Fruit fly (Drosophila melanogaster): Measurements from ENCODE around the gene CG10195.

Gene CG10195

DNA sequence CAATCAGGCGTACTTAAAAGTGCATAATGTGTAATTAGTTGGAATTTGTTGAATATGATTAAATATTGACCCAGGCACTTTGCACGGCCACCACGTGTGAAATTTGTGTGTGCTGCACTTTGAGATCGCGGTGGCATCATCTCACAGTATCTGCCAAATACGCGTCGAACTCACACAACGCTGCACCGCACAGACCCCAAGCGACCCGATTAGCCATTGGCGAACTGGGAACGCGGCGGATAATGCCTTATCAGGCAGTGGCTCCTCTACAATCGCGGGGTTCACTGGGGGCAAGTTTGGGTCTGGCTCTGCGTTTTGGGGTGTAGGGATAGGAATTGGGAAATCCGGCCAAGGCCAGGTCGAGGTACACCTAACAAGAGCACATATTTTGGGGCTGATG is 29.3 kb downstream of the CG10195 start:
- no peak for TF ChIP-seq CG8478 (optimal IDR thresholded peaks at IDR 0.05)
- no peak for TF ChIP-seq CTCF (optimal IDR thresholded peaks at IDR 0.05)

DNA sequence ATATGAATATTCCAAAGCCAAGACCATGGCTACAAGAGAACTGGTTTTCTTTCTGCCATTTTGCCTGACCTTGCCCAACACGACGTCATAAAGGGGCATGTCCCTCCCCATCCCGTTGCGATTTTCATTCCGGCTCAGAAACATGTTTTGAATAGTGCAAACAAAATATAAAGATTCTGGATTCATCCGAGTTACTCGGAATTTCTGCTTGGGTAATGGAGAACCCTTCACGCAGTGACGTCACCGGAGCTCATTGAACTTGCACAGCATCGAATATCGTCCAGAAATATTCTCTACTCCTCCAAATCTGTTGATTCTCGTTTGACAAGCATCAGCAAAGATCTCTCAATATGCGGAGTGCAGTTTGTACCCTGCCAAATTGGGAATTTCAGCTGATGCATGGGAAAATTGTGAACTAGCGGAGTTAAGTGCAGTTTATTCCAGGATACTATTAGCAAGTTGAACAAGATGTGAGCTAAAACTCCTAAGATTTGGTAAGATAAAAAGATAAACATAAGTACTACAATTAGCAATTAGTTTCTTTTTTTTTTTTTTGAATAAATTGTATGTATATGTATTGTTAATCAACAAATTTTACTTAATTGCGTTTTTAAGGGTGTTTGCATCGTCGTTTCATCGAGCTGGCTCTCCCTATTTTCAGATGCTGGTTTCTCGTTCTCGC is 30.3 kb downstream of the CG10195 start, which contains the start of gene CG10026:
Gene CG10026, plus strand, starts transcription at position 187 of the 682 bp plus-strand sequence.
- TF ChIP-seq CTCF (optimal IDR thresholded peaks at IDR 0.05): no peak
- TF ChIP-seq CG8478 (optimal IDR thresholded peaks at IDR 0.05): no peak

DNA sequence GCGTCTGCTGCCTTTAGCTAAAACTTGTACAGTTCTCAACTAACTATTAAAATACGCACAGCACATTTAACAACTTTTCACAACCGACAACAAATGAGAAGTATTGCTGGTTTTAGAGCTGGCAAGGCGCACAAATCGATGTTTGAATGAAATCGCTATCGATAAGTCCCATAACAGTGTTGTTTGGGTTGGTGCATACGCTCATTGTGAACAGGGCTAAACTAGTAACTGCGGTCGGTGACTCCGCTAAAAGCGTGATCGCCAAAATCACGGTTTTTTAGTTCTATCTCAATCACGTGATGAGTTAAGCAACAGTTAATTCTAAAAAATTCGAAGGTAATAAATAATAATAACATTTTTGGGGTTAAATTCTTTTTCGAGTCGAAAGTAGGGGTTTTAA is 31.1 kb downstream of the CG10195 start, which contains the start of gene Top2:
Gene Top2, minus strand, starts transcription at position 110 of the 400 bp plus-strand sequence.
- no peak for TF ChIP-seq CG8478 (optimal IDR thresholded peaks at IDR 0.05)
- peak; percentile 72 to 74 for TF ChIP-seq CTCF (optimal IDR thresholded peaks at IDR 0.05)

DNA sequence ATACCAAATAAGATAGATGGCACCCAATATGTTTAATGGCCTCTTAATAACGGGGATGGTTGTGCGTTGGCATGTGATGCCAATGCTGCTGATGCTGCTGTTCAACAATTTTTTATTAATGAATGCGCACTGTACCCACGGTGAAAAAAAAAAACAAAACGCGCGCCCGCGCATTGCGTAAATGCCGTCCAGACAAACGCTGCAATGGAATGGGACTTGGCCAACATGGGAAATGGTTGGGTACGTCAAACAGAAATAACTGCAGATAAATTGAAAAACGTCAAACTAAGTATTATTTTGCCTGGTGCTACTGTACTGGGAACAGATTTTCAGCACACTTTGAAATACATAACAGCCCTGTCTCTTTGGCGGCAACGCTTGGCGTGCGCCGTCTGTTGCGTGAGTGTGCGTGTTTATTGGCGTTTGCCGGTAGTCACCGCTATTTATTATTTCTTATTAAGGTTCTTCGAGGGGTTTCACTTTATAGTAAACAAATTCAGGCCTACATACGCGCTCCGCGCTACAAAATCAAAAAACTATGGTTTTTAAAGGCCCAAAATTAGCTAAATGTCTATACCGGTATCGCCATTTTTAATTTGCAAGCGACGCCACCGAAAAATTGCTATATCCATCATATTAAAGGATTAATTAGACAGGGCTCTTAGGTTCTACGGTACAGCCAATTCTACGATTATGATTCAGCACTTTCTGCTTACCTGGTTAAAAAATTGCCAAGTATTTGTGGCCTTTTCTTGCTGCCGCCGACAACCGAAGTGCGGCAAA is 31.8 kb downstream of the CG10195 start:
- no peak for TF ChIP-seq CTCF (optimal IDR thresholded peaks at IDR 0.05)
- TF ChIP-seq CG8478 (optimal IDR thresholded peaks at IDR 0.05): no peak

DNA sequence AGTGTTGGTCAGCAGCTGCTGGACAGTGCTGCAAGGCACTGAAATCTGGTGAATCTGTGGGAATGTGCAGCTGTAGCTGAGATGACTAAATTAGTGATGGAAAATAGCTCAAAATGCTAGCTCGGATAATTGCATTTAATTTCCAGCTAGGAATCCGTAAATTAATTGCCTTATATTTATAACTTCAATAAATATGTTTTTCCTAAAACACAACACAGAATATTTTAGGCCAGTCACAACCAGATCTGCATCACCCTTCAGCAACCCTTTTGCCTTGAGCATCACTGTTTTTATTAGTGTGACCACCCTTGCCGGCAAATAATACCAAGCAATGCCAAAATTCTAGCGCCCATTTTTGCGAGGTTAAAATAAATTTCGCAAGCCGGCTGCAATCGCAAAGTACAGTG is 39.8 kb downstream of the CG10195 start, which contains the start of gene Hs2st:
Gene Hs2st, minus strand, starts transcription at position 17 of the 407 bp plus-strand sequence.
- TF ChIP-seq CTCF (optimal IDR thresholded peaks at IDR 0.05) (no peak), CG8478 (optimal IDR thresholded peaks at IDR 0.05) (no peak)

DNA sequence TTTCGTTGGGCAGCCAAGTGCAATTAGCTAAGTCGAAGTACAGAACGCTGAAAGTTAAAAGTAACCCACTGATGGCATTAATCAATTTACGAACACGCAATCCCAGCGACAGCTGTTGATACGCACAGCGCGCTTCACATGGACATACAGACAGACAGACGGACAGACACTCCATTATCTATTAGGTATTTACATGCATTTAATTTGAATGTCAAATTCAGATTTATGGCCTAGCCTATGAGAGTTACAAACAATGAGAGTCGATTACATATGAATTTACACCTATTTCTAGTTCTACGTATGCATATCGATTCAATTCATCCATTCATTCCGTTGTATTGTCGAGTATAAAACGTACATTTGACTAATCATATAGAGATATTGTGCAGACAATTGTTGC is 41.9 kb downstream of the CG10195 start, which contains the start of gene CG10237:
Gene CG10237, minus strand, starts transcription at position 101 of the 400 bp plus-strand sequence.
- TF ChIP-seq CTCF (optimal IDR thresholded peaks at IDR 0.05) (no peak), CG8478 (optimal IDR thresholded peaks at IDR 0.05) (no peak)

DNA sequence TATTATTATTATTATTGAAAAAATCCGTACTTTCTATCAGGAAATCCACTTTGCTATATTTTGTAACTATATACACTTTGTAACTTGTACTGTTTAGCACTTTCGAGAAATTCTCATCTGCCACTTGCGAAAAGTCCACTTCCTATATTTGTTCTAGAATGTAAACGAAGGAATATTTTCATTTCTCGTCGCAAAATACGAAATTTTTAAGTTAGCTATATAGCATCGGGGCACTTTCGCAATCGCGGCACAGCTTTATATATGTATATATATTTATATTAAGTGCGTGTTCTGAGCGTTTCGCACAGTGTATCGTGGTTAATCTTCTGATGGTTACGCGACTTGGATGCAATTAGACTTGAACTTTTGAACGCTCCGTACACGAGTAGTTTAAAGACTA is 42.7 kb downstream of the CG10195 start, which contains the start of gene RanGAP:
Gene RanGAP, plus strand, starts transcription at position 169 of the 400 bp plus-strand sequence.
- no peak for TF ChIP-seq CTCF (optimal IDR thresholded peaks at IDR 0.05)

DNA sequence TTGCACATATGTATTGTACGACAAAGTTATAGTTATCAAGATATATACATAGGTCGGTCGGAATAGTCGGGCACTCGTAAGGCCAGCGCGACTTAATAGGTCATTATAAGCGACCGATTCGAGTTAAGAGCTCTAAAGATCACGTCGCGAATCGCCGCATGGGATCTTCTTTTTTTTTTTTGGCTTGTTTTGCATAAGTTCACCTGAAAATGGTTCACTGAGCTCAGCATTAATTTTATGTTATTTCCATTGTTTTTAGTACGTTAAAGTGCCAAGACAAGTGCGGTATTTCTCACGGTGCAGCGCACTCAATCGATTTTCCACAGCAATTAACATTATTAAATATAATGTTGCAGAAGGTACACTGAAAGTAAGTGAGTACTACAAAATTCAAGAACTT is 43.2 kb downstream of the CG10195 start:
- TF ChIP-seq CTCF (optimal IDR thresholded peaks at IDR 0.05): no peak
- TF ChIP-seq CG8478 (optimal IDR thresholded peaks at IDR 0.05): no peak

DNA sequence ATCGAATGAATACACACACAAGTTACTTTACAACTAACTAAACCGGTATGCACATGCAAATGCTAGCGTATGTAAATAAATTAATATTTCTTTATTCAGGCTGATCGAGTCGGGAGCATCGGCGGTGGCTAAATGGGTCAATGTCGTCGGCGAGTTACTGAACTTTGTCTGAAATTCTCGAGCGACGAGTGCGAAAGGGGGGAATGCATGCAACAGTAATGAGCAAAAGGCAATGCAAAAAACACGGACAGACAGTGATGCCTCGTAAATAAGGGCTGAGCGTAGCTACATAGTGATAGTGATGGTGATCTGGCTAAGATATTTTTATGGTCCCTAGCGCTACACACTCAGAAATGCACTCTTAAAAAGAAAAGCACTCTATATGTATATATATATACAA is 43.8 kb downstream of the CG10195 start:
- TF ChIP-seq CG8478 (optimal IDR thresholded peaks at IDR 0.05): no peak
- TF ChIP-seq CTCF (optimal IDR thresholded peaks at IDR 0.05): no peak

DNA sequence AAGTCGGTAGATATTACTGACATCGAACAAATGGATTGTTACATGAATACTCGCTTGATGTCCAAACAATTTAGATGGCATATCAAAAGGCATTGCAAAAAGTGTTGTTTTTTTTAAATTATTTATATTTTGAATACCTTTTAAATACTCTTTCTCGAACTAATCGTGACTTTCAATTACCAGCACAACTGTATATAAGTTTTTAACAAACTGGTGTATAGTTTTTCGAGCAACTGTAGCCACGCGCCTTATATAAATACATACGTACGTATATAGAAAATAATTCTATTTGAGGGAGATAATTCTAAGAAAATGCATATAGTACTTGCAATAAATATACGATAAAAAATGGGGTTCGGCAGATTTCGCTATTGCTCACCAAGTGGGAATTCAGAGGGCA is 44.2 kb downstream of the CG10195 start:
- no peak for TF ChIP-seq CG8478 (optimal IDR thresholded peaks at IDR 0.05)
- no peak for TF ChIP-seq CTCF (optimal IDR thresholded peaks at IDR 0.05)

DNA sequence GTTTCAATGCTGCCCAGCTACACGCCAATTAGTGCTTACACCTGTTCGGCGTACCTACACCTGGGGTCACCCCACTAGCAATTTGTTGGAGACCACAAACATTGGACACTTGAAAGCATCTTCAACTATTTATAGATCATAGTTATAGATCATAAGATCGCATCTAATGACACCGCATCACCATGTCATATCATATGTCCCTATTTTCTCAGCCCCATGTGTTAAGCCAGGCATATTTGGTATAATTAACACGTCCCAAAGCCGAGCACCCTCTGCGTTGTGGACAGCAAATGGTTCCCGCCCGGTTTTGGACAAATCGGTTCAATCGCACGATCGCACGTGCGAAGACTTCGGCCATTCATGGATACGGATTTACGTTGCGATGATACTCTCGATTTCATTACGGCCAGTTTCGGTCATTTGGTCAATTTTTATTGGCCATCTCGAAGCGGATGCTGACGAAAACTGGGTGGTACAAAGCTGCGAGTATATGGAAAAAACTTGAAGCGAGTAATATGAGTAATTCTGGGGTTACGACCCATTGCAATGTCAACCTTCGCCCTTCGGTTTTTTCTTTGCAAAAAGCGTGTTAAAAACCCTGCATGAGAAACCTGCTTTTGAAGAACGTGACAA is 44.8 kb downstream of the CG10195 start:
- TF ChIP-seq CG8478 (optimal IDR thresholded peaks at IDR 0.05) (no peak), CTCF (optimal IDR thresholded peaks at IDR 0.05) (no peak)

DNA sequence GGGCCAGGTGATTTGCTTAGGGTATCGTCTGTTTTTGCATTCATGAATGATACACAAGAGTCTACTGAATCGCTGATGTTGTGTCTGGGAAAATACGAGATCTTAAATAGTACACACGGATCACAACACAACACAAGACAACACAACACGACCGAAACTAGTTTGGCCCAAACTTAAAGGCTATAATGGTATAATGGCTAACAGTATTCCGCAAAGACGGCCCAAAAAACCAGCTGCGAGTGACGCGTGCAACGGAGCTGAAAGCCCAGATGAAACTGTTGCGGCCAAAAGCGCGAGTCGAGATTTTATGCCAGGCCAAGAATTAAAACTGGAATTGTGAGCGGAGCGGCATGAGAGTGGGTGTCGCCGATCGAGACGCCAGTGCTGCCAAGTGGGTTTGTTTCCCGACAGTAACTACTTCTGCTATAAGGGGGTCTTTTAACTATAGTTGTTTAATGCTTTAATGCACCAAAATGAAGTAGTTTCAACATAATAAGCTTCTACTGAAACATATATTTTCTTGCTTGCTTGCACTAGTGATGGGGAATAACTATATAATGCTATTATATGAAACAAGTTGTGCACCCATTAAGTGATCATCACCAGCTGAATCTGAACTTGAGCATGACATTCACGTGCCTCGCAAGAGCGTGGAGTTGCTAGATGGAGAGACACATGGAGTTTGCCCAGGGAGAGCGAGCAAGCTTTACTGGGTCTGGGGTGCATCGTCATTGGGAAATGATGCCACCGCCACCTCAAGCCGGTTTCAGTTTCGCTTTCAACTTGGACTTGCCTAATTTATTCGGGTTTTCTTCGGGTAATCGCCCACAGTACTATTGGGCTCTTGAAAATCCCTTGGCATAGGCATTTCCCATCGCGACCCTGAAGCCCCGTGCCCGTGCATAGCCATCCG is 45.6 kb downstream of the CG10195 start:
- no peak for TF ChIP-seq CTCF (optimal IDR thresholded peaks at IDR 0.05)
- no peak for TF ChIP-seq CG8478 (optimal IDR thresholded peaks at IDR 0.05)

DNA sequence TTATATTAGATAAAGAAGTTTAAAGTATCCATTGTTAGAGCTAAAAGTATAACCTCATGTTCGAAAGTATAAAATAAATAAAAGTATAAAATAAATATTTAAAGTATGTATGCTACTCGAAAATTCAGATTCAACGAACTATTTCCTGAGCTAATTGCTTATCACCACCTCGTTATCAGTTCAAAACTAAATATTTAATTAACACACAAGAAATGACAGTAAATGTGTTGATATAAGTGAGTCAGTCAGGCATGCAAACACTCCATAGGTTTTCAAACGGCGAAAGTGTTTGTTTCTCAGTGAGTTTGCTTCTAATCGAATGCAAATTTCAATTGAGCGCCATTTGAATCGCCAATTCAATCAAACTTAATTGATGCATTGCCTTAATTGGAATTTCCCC is 50.2 kb downstream of the CG10195 start:
- TF ChIP-seq CG8478 (optimal IDR thresholded peaks at IDR 0.05): no peak
- TF ChIP-seq CTCF (optimal IDR thresholded peaks at IDR 0.05): no peak

DNA sequence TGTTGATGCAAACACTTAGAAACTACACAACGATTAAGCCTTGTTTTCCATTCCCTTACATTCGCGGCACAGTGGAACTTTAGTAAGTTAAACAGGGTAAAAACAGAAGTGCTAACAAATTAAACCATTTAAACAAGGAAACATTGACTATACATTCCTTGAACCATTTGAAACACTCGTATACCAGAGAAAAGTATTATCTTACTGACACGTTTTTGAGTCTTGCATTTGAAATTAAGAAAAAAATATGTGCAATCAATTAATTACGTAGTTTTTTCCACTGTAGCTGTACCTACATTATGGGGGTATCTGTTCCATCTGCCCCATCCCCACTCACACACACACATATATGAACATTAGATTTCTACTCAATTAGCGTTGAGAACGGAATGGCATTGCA is 51.2 kb downstream of the CG10195 start:
- no peak for TF ChIP-seq CG8478 (optimal IDR thresholded peaks at IDR 0.05)
- TF ChIP-seq CTCF (optimal IDR thresholded peaks at IDR 0.05): no peak

Data from S2 (cell line).